Worm (Caenorhabditis elegans) whole organism, mixed stage, embryonic: Measurements from ENCODE around the gene irld-12.

Experiments used
- ces-1 ChIP-seq: fragments of 150-350 bp; optimal IDR thresholded peaks from 2 replicates; lab custom pipeline; 2014; ENCODE audit warnings: missing biosample characterization, missing genetic modification reagents, missing genetic modification characterization
- lsy-2 ChIP-seq: fragments of 150-350 bp; optimal IDR thresholded peaks from 2 replicates; lab custom pipeline; 2014; ENCODE audit warnings: missing biosample characterization, missing genetic modification characterization
- nhr-237 ChIP-seq: fragments of 150-350 bp; optimal IDR thresholded peaks from 2 replicates; lab custom pipeline; 2014; ENCODE audit warnings: missing biosample characterization, missing genetic modification characterization
- nhr-28 ChIP-seq: fragments of 150-350 bp; optimal IDR thresholded peaks from 2 replicates; lab custom pipeline; 2014; ENCODE audit warnings: missing biosample characterization, missing genetic modification characterization
- pha-4 ChIP-seq: fragments of 150-350 bp; optimal IDR thresholded peaks from 2 replicates; lab custom pipeline; 2018; ENCODE audit warnings: missing biosample characterization, missing genetic modification reagents, missing genetic modification characterization
- snpc-4 ChIP-seq: fragments of 150-350 bp; optimal IDR thresholded peaks from 2 replicates; lab custom pipeline; 2014; ENCODE audit warnings: missing biosample characterization, missing genetic modification characterization
- sptf-1 ChIP-seq: sonication (generic microtip); optimal IDR thresholded peaks from 2 replicates; lab custom pipeline; 2017; ENCODE audit warnings: mild to moderate bottlenecking, missing genetic modification characterization, moderate library complexity, missing compliant biosample characterization
- unc-39 ChIP-seq: fragments of 150-350 bp; optimal IDR thresholded peaks from 2 replicates; lab custom pipeline; 2014; ENCODE audit warnings: missing biosample characterization, missing genetic modification characterization

DNA sequence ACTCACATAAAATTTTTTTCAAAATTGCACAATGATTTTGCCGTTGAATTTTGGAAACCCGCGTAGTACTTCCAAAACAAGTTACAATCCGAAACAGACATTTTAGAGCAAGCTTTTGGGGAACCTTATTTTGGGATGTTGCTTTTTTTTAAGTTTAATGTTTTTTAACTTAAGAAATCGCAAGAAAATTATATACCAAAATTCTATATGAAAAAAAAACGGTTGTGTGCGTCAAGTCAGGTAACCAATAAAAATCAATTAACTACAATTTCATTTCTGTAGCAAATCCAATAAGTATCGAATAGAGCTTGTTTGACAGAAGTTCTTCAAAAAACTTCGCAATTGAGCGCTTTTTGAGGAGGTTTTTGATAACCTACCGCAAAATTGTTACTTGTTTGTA, 37.9 kb downstream of the irld-12 start, which contains the start of gene srw-117:
- TF ChIP-seq snpc-4 (no peak), pha-4 (tag; lab: Kevin White, UChicago) (no peak), ces-1 (no peak), sptf-1 (tag; lab: Kevin White, UChicago) (no peak), nhr-237 (tag; lab: Kevin White, UChicago) (no peak), unc-39 (tag; lab: Kevin White, UChicago) (no peak), lsy-2 (tag; lab: Kevin White, UChicago) (no peak), nhr-28 (no peak)
